Worm (Caenorhabditis elegans): ENCODE data around the gene srx-9.

The srx-9 gene

ce11 chrV:7403501-7403900 lies 8.2 kb upstream of the srx-9 start:
- TF ChIP-seq pqm-1 (tag; optimal IDR thresholded peaks at IDR 0.05) (no peak), ceh-2 (tag; optimal IDR thresholded peaks at IDR 0.05) (no peak), fax-1 (tag; optimal IDR thresholded peaks at IDR 0.05) (no peak), hlh-13 (GFP tag; optimal IDR thresholded peaks at IDR 0.05) (no peak), hlh-15 (tag; optimal IDR thresholded peaks at IDR 0.05) (no peak), nfya-1 (tag; optimal IDR thresholded peaks at IDR 0.05) (no peak), elt-4 (tag; optimal IDR thresholded peaks at IDR 0.05) (no peak), ceh-45 (GFP tag; IDR thresholded peaks at IDR 0.05) (no peak), ama-1 (optimal IDR thresholded peaks at IDR 0.05) (no peak), F13H6.1 (tag; optimal IDR thresholded peaks at IDR 0.05) (no peak), sox-2 (GFP tag; IDR thresholded peaks at IDR 0.05) (no peak), tbx-2 (tag; optimal IDR thresholded peaks at IDR 0.05) (no peak), gmeb-2 (tag; optimal IDR thresholded peaks at IDR 0.05) (no peak), unc-3 (GFP tag; conservative IDR thresholded peaks at IDR 0.05) (no peak), unc-3 (tag; optimal IDR thresholded peaks at IDR 0.05) (no peak), pag-3 (tag; optimal IDR thresholded peaks at IDR 0.05; ENCODE audit: borderline replicate concordance) (no peak), C08G9.2 (tag; optimal IDR thresholded peaks at IDR 0.05) (no peak)

- no peak for TF ChIP-seq F13H6.1 (tag; optimal IDR thresholded peaks at IDR 0.05)
- no peak for TF ChIP-seq sox-4 (tag; optimal IDR thresholded peaks at IDR 0.05)
- no peak for TF ChIP-seq Y22D7AL.16 (tag; optimal IDR thresholded peaks at IDR 0.05)
- TF ChIP-seq C38D4.7 (GFP tag; optimal IDR thresholded peaks at IDR 0.05): no peak
Observed at ce11 chrV:7402355-7402754, 7.1 kb upstream of the srx-9 start, which contains the start of gene srj-13. TSS of gene srj-13 (plus strand) at chrV:7402655.

- TF ChIP-seq zip-5 (tag; optimal IDR thresholded peaks at IDR 0.05): no peak
- TF ChIP-seq pat-9 (tag; optimal IDR thresholded peaks at IDR 0.05): no peak
- TF ChIP-seq F13H6.1 (tag; optimal IDR thresholded peaks at IDR 0.05): no peak
- TF ChIP-seq che-1 (tag; optimal IDR thresholded peaks at IDR 0.05): no peak
- TF ChIP-seq ceh-6 (GFP tag; optimal IDR thresholded peaks at IDR 0.05): no peak
- TF ChIP-seq unc-42 (tag; optimal IDR thresholded peaks at IDR 0.05): no peak
- TF ChIP-seq T23F11.4 (GFP tag; optimal IDR thresholded peaks at IDR 0.05): no peak
- TF ChIP-seq eyg-1 (tag; optimal IDR thresholded peaks at IDR 0.05): no peak
- TF ChIP-seq sox-2 (GFP tag; IDR thresholded peaks at IDR 0.05): no peak
- TF ChIP-seq nhr-232 (tag; optimal IDR thresholded peaks at IDR 0.05): no peak
- TF ChIP-seq dmd-4 (tag; optimal IDR thresholded peaks at IDR 0.05; ENCODE audit: borderline replicate concordance): no peak
- no peak for TF ChIP-seq ceh-14 (tag; optimal IDR thresholded peaks at IDR 0.05)
- TF ChIP-seq madf-2 (tag; optimal IDR thresholded peaks at IDR 0.05): no peak
- TF ChIP-seq nhr-11 (tag; optimal IDR thresholded peaks at IDR 0.05): no peak
- no peak for TF ChIP-seq npax-4 (tag; optimal IDR thresholded peaks at IDR 0.05)
- TF ChIP-seq K02D7.2 (tag; optimal IDR thresholded peaks at IDR 0.05): no peak
- no peak for TF ChIP-seq ceh-2 (tag; optimal IDR thresholded peaks at IDR 0.05)
- no peak for TF ChIP-seq ztf-16 (tag; optimal IDR thresholded peaks at IDR 0.05)
Observed at ce11 chrV:7400588-7400987, 5.3 kb upstream of the srx-9 start, which contains the start of gene srx-60. TSS of gene srx-60 (plus strand) at chrV:7400888.

ce11 chrV:7400095-7400494 lies 4.8 kb upstream of the srx-9 start, which contains the start of gene cnc-9:
TSS of gene cnc-9 (minus strand) at chrV:7400195.
- TF ChIP-seq nhr-11 (tag; optimal IDR thresholded peaks at IDR 0.05) (no peak), ceh-30 (tag; optimal IDR thresholded peaks at IDR 0.05) (no peak), dmd-4 (tag; optimal IDR thresholded peaks at IDR 0.05; ENCODE audit: borderline replicate concordance) (no peak), ceh-34 (tag; optimal IDR thresholded peaks at IDR 0.05) (no peak), C08G9.2 (tag; optimal IDR thresholded peaks at IDR 0.05) (no peak)

ce11 chrV:7399202-7399601 lies 3.9 kb upstream of the srx-9 start, which contains the start of gene gst-41:
TSS of gene gst-41 (minus strand) at chrV:7399302.
- TF ChIP-seq ceh-30 (tag; optimal IDR thresholded peaks at IDR 0.05) (no peak), ceh-6 (GFP tag; optimal IDR thresholded peaks at IDR 0.05) (no peak), elt-2 (tag; optimal IDR thresholded peaks at IDR 0.05) (no peak), F13H6.1 (tag; optimal IDR thresholded peaks at IDR 0.05) (no peak), ceh-18 (tag; optimal IDR thresholded peaks at IDR 0.05) (no peak), ama-1 (optimal IDR thresholded peaks at IDR 0.05) (no peak), ceh-14 (tag; optimal IDR thresholded peaks at IDR 0.05) (no peak), tbx-2 (tag; optimal IDR thresholded peaks at IDR 0.05) (no peak), npax-4 (tag; optimal IDR thresholded peaks at IDR 0.05) (no peak), dve-1 (tag; optimal IDR thresholded peaks at IDR 0.05) (no peak), pros-1 (tag; optimal IDR thresholded peaks at IDR 0.05) (no peak), gmeb-2 (tag; optimal IDR thresholded peaks at IDR 0.05) (no peak), hlh-13 (GFP tag; optimal IDR thresholded peaks at IDR 0.05) (no peak), K02D7.2 (tag; optimal IDR thresholded peaks at IDR 0.05) (no peak), pax-1 (tag; optimal IDR thresholded peaks at IDR 0.05) (no peak), pat-9 (tag; optimal IDR thresholded peaks at IDR 0.05) (no peak), sox-2 (GFP tag; IDR thresholded peaks at IDR 0.05) (no peak)
